Fruit fly (Drosophila melanogaster) whole organism: Measurements from ENCODE around the gene Met.

ENCODE experiments used
- Dll ChIP-seq: fragments of >200 bp; optimal IDR thresholded peaks from 2 replicates; lab custom pipeline; 2017
- EcR ChIP-seq, 2 experiments: fragments of >200 bp; optimal IDR thresholded peaks; 2 replicates each; lab custom pipeline; 2017; ENCODE audit warnings: missing biosample characterization in 2 of 2, missing genetic modification characterization in 2 of 2, missing genetic modification reagents in 2 of 2
- pan ChIP-seq: fragments of >200 bp; optimal IDR thresholded peaks from 2 replicates; lab custom pipeline; 2017
- psq ChIP-seq: fragments of >200 bp; optimal IDR thresholded peaks from 2 replicates; lab custom pipeline; 2017
- usp ChIP-seq: fragments of >200 bp; optimal IDR thresholded peaks from 2 replicates; lab custom pipeline; 2017; ENCODE audit warnings: missing biosample characterization, missing genetic modification characterization, mixed read lengths

DNA sequence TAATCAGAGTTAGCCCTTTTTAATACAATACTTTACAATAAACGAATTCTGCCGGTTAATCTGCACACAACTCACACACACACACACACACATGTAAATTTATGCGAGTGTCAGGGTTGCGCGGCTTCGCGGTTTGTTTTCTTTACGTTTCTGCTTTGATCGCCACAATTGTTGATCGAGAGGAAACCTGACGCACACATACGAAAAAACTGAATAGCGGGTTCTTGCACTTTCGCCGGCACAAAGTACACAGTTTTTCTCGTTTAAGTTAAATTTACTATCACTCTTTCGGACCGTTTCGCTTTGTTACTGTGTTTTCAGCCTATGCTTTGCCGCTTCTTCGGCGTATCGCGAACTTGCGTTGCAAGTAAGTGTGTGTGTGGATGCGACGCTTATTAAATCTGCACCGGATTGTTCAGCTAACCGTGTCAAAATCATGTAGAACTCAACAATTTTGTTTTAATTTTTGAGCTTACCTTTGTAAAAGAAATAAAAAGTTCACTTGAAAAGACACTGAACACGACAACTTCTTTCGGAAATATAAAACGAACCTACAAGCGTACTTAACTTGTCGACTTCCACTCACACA, 4.8 kb upstream of the Met start:
- TF ChIP-seq pan (lab: Kevin White, UChicago) = no peak
- no peak for TF ChIP-seq Dll
- no peak for TF ChIP-seq psq
- TF ChIP-seq usp (GFP tag; lab: Kevin White, UChicago) = no peak
- no peak for TF ChIP-seq EcR (GFP tag; optimal IDR thresholded peaks at IDR 0.05; lab: Kevin White, UChicago)
